Worm (Caenorhabditis elegans) whole organism, L2 larva: Measurements from ENCODE around the gene cutl-24.

ENCODE experiments used
- C34F6.9 ChIP-seq: fragments of 150-350 bp; optimal IDR thresholded peaks from 2 replicates; lab custom pipeline; 2014; ENCODE audit warnings: missing biosample characterization, missing genetic modification characterization
- F13H6.1 ChIP-seq: sonication (generic microtip); optimal IDR thresholded peaks from 2 replicates; lab custom pipeline; 2016; ENCODE audit warnings: missing genetic modification characterization, missing compliant biosample characterization
- Y55F3AM.14 ChIP-seq: fragments of 200-800 bp; sonication (Bioruptor generic); optimal IDR thresholded peaks from 2 replicates; lab custom pipeline; 2018; ENCODE audit warnings: mild to moderate bottlenecking, missing genetic modification characterization, missing compliant biosample characterization
- ZK546.5 ChIP-seq: sonication (generic microtip); optimal IDR thresholded peaks from 2 replicates; lab custom pipeline; 2017; ENCODE audit warnings: missing biosample characterization, missing genetic modification characterization
- alr-1 ChIP-seq: fragments of 150-350 bp; optimal IDR thresholded peaks from 2 replicates; lab custom pipeline; 2014; ENCODE audit warnings: missing biosample characterization, missing genetic modification characterization
- aly-2 ChIP-seq: fragments of 150-350 bp; optimal IDR thresholded peaks from 2 replicates; lab custom pipeline; 2014; ENCODE audit warnings: missing biosample characterization, missing genetic modification characterization
- ama-1 ChIP-seq: fragments of 150-350 bp; optimal IDR thresholded peaks from 2 replicates; lab custom pipeline; 2018; ENCODE audit warnings: inconsistent platforms
- blmp-1 ChIP-seq: sonication (generic microtip); optimal IDR thresholded peaks from 2 replicates; lab custom pipeline; 2017; ENCODE audit warnings: missing genetic modification characterization, mild to moderate bottlenecking, missing compliant biosample characterization, antibody characterized with exemption, moderate library complexity; ENCODE audit not compliant: insufficient read depth
- ceh-16 ChIP-seq: fragments of 150-350 bp; optimal IDR thresholded peaks from 2 replicates; lab custom pipeline; 2014; ENCODE audit warnings: missing biosample characterization, missing genetic modification characterization
- ceh-82 ChIP-seq: fragments of 150-350 bp; optimal IDR thresholded peaks from 2 replicates; lab custom pipeline; 2014; ENCODE audit warnings: missing biosample characterization, missing genetic modification characterization
- dmd-4 ChIP-seq: sonication (generic microtip); optimal IDR thresholded peaks from 2 replicates; lab custom pipeline; 2017; ENCODE audit warnings: missing biosample characterization, missing genetic modification characterization
- egl-27 ChIP-seq: sonication (generic microtip); optimal IDR thresholded peaks from 3 replicates; lab custom pipeline; 2017; ENCODE audit warnings: missing biosample characterization, missing genetic modification reagents, missing genetic modification characterization
- elt-1 ChIP-seq: fragments of 150-350 bp; optimal IDR thresholded peaks from 2 replicates; lab custom pipeline; 2014; ENCODE audit warnings: missing biosample characterization, missing genetic modification characterization
- fos-1 ChIP-seq: fragments of 150-350 bp; optimal IDR thresholded peaks from 2 replicates; lab custom pipeline; 2014; ENCODE audit warnings: missing biosample characterization, missing genetic modification characterization
- gmeb-1 ChIP-seq: fragments of 150-350 bp; optimal IDR thresholded peaks from 2 replicates; lab custom pipeline; 2014; ENCODE audit warnings: missing biosample characterization, missing genetic modification characterization
- lsy-2 ChIP-seq, 2 experiments: fragments of 150-350 bp in 1 of 2; sonication (generic microtip) in 1 of 2; optimal IDR thresholded peaks; 2 replicates each; lab custom pipeline; 2014 to 2017; ENCODE audit warnings: missing biosample characterization in 2 of 2, missing genetic modification characterization in 2 of 2
- mab-5 ChIP-seq: fragments of 150-350 bp; optimal IDR thresholded peaks from 2 replicates; lab custom pipeline; 2014; ENCODE audit warnings: missing biosample characterization, missing genetic modification characterization
- mdl-1 ChIP-seq, 2 experiments: fragments of 150-350 bp in 1 of 2; sonication (generic microtip) in 1 of 2; optimal IDR thresholded peaks; 2 replicates each; lab custom pipeline; 2017; ENCODE audit warnings: missing biosample characterization in 2 of 2, missing genetic modification characterization in 2 of 2
- nhr-12 ChIP-seq: fragments of 150-350 bp; optimal IDR thresholded peaks from 2 replicates; lab custom pipeline; 2014; ENCODE audit warnings: missing biosample characterization, missing genetic modification characterization
- nhr-129 ChIP-seq: fragments of 150-350 bp; optimal IDR thresholded peaks from 2 replicates; lab custom pipeline; 2014; ENCODE audit warnings: missing biosample characterization, missing genetic modification characterization
- nhr-21 ChIP-seq: fragments of 150-350 bp; optimal IDR thresholded peaks from 2 replicates; lab custom pipeline; 2014; ENCODE audit warnings: missing biosample characterization, missing genetic modification characterization
- nhr-23 ChIP-seq: fragments of 150-350 bp; optimal IDR thresholded peaks from 2 replicates; lab custom pipeline; 2014; ENCODE audit warnings: missing biosample characterization, missing genetic modification reagents, missing genetic modification characterization
- nhr-237 ChIP-seq: fragments of 150-350 bp; optimal IDR thresholded peaks from 2 replicates; lab custom pipeline; 2014; ENCODE audit warnings: missing biosample characterization, missing genetic modification characterization
- nhr-25 ChIP-seq: fragments of 150-350 bp; sonication (generic microtip); optimal IDR thresholded peaks from 3 replicates; lab custom pipeline; 2014; ENCODE audit warnings: missing biosample characterization, missing genetic modification characterization
- nhr-6 ChIP-seq: fragments of 150-350 bp; optimal IDR thresholded peaks from 2 replicates; lab custom pipeline; 2014; ENCODE audit warnings: missing biosample characterization, missing genetic modification characterization
- nhr-77 ChIP-seq: fragments of 150-350 bp; optimal IDR thresholded peaks from 2 replicates; lab custom pipeline; 2014; ENCODE audit warnings: missing biosample characterization, missing genetic modification characterization
- peb-1 ChIP-seq: fragments of 150-350 bp; optimal IDR thresholded peaks from 2 replicates; lab custom pipeline; 2014; ENCODE audit warnings: missing biosample characterization, missing genetic modification characterization
- sem-4 ChIP-seq: fragments of 150-350 bp; optimal IDR thresholded peaks from 2 replicates; lab custom pipeline; 2014; ENCODE audit warnings: missing biosample characterization, missing genetic modification reagents, missing genetic modification characterization
- skn-1 ChIP-seq: sonication (generic microtip); optimal IDR thresholded peaks from 2 replicates; lab custom pipeline; 2017; ENCODE audit warnings: missing biosample characterization, missing genetic modification characterization
- sma-3 ChIP-seq: sonication (generic microtip); optimal IDR thresholded peaks from 2 replicates; lab custom pipeline; 2016; ENCODE audit warnings: missing genetic modification reagents, missing genetic modification characterization, missing compliant biosample characterization
- sma-9 ChIP-seq, 2 experiments: fragments of 150-350 bp in 1 of 2; sonication (generic microtip) in 1 of 2; optimal IDR thresholded peaks; 2 replicates each; lab custom pipeline; 2014 to 2016; ENCODE audit warnings: missing genetic modification characterization in 2 of 2, mild to moderate bottlenecking in 1 of 2, missing biosample characterization in 1 of 2, missing compliant biosample characterization in 1 of 2, missing genetic modification reagents in 1 of 2, moderate library complexity in 1 of 2
- snpc-4 ChIP-seq: fragments of 150-350 bp; optimal IDR thresholded peaks from 2 replicates; lab custom pipeline; 2014; ENCODE audit warnings: missing biosample characterization, missing genetic modification characterization
- unc-39 ChIP-seq: fragments of 150-350 bp; optimal IDR thresholded peaks from 2 replicates; lab custom pipeline; 2014; ENCODE audit warnings: missing biosample characterization, missing genetic modification characterization
- unc-62 ChIP-seq: fragments of 150-350 bp; optimal IDR thresholded peaks from 2 replicates; lab custom pipeline; 2014; ENCODE audit warnings: missing biosample characterization, missing genetic modification reagents, missing genetic modification characterization
- zag-1 ChIP-seq: fragments of 150-350 bp; optimal IDR thresholded peaks from 2 replicates; lab custom pipeline; 2014; ENCODE audit warnings: missing biosample characterization, missing genetic modification characterization
- ztf-1 ChIP-seq: fragments of 200-800 bp; sonication (Bioruptor generic); conservative IDR thresholded peaks from 2 replicates; pipeline ENCODE4 v1.3.6; 2022; ENCODE audit warnings: missing genetic modification characterization, missing compliant biosample characterization
- ztf-11 ChIP-seq: sonication (generic microtip); optimal IDR thresholded peaks from 2 replicates; lab custom pipeline; 2017; ENCODE audit warnings: missing biosample characterization, missing genetic modification characterization
- ztf-4 ChIP-seq: fragments of 150-350 bp; optimal IDR thresholded peaks from 2 replicates; lab custom pipeline; 2014; ENCODE audit warnings: missing biosample characterization, missing genetic modification characterization

Gene cutl-24

ce11 chrIV:147819-148218 is 17.1 kb upstream of the cutl-24 start, which contains the start of gene col-99:
Gene col-99 (minus strand): TSS chrIV:147919.
- TF ChIP-seq gmeb-1 (tag; lab: Kevin White, UChicago) = no peak
- TF ChIP-seq skn-1 (tag; lab: Kevin White, UChicago) = no peak
- no peak for TF ChIP-seq ceh-82 (tag; lab: Kevin White, UChicago)
- TF ChIP-seq nhr-77 = no peak
- TF ChIP-seq Y55F3AM.14 (GFP tag; lab: Kevin White, UChicago) = no peak
- TF ChIP-seq nhr-6 (tag; lab: Kevin White, UChicago) = no peak
- TF ChIP-seq nhr-12 = no peak
- TF ChIP-seq unc-62 (GFP tag; lab: Kevin White, UChicago) = no peak
- no peak for TF ChIP-seq ama-1 (lab: Kevin White, UChicago)
- no peak for TF ChIP-seq sem-4 (tag; lab: Kevin White, UChicago)
- TF ChIP-seq snpc-4 (tag; lab: Kevin White, UChicago) = no peak
- TF ChIP-seq F13H6.1 = no peak
- no peak for TF ChIP-seq ztf-11 (tag; lab: Kevin White, UChicago)

ce11 chrIV:148756-149155 is 16.1 kb upstream of the cutl-24 start:
- no peak for TF ChIP-seq sma-3 (GFP tag; lab: Kevin White, UChicago)
- TF ChIP-seq aly-2 (tag; lab: Kevin White, UChicago) = no peak
- TF ChIP-seq alr-1 (tag; lab: Kevin White, UChicago) = no peak

ce11 chrIV:149794-150193 is 15.1 kb upstream of the cutl-24 start:
- TF ChIP-seq ztf-4 (tag; lab: Kevin White, UChicago) (no peak), nhr-25 (tag; lab: Kevin White, UChicago) (no peak), snpc-4 (tag; lab: Kevin White, UChicago) (no peak), peb-1 (tag; lab: Kevin White, UChicago) (no peak), gmeb-1 (tag; lab: Kevin White, UChicago) (no peak), ama-1 (lab: Kevin White, UChicago) (no peak), lsy-2 (tag; optimal IDR thresholded peaks at IDR 0.05; lab: Kevin White, UChicago) (no peak), sma-3 (GFP tag; lab: Kevin White, UChicago) (no peak), skn-1 (tag; lab: Kevin White, UChicago) (no peak), nhr-12 (no peak), nhr-21 (no peak), ZK546.5 (tag; lab: Kevin White, UChicago) (no peak), ztf-1 (GFP tag; lab: Robert Waterston, UW) (no peak), zag-1 (tag; lab: Kevin White, UChicago) (no peak), nhr-129 (no peak), unc-62 (GFP tag; lab: Kevin White, UChicago) (no peak), mab-5 (no peak), blmp-1 (no peak)

- no peak for TF ChIP-seq dmd-4 (tag; lab: Kevin White, UChicago)
- TF ChIP-seq F13H6.1 = no peak
- TF ChIP-seq lsy-2 (tag; optimal IDR thresholded peaks at IDR 0.05; lab: Kevin White, UChicago) = no peak
- TF ChIP-seq egl-27 = no peak
- no peak for TF ChIP-seq C34F6.9
- no peak for TF ChIP-seq Y55F3AM.14 (GFP tag; lab: Kevin White, UChicago)
- no peak for TF ChIP-seq fos-1 (tag; lab: Kevin White, UChicago)
- TF ChIP-seq nhr-25 (tag; lab: Kevin White, UChicago) = no peak
- no peak for TF ChIP-seq unc-39
- TF ChIP-seq sma-3 (GFP tag; lab: Kevin White, UChicago) = no peak
- TF ChIP-seq ceh-16 = no peak
- no peak for TF ChIP-seq zag-1 (tag; lab: Kevin White, UChicago)
- no peak for TF ChIP-seq nhr-21
- no peak for TF ChIP-seq elt-1 (tag; lab: Kevin White, UChicago)
- no peak for TF ChIP-seq unc-62 (GFP tag; lab: Kevin White, UChicago)
- TF ChIP-seq nhr-23 = no peak
- no peak for TF ChIP-seq ztf-11 (tag; lab: Kevin White, UChicago)
These were observed 7.1 kb upstream of the cutl-24 start, which contains the start of gene gegf-1 for ce11 chrIV:157809-158208. Gene gegf-1 (minus strand): TSS chrIV:157909.

ce11 chrIV:158662-159061 is 6.2 kb upstream of the cutl-24 start, which contains the start of gene Y38C1AA.7:
Gene Y38C1AA.7 (plus strand): TSS chrIV:158962.
- no peak for TF ChIP-seq egl-27
- no peak for TF ChIP-seq mdl-1 (tag; optimal IDR thresholded peaks at IDR 0.05; lab: Kevin White, UChicago)
- no peak for TF ChIP-seq sma-9 (GFP tag; optimal IDR thresholded peaks at IDR 0.05; lab: Kevin White, UChicago)
- TF ChIP-seq sma-9 (tag; optimal IDR thresholded peaks at IDR 0.05; lab: Kevin White, UChicago) = no peak
- no peak for TF ChIP-seq nhr-237
- TF ChIP-seq F13H6.1 = no peak
- TF ChIP-seq aly-2 (tag; lab: Kevin White, UChicago) = no peak
